Fruit fly (Drosophila melanogaster) S2 (cell line): Measurements from ENCODE around the gene REPTOR-BP.

Experiments used
- CG8478 ChIP-seq: fragments of >200 bp; optimal IDR thresholded peaks from 2 replicates; lab custom pipeline; 2018
- CTCF ChIP-seq, 2 experiments: fragments of >200 bp; optimal IDR thresholded peaks; 2 replicates each; lab custom pipeline; 2018

Gene REPTOR-BP

dm6 chr2L:10237725-10238446, 26.0 kb upstream of the REPTOR-BP start, which contains the start of gene mthl15:
Gene mthl15, minus strand, starts transcription at chr2L:10238317.
- TF ChIP-seq CG8478 (no peak), CTCF (optimal IDR thresholded peaks at IDR 0.05; lab: Kevin White, UChicago) (no peak)

dm6 chr2L:10238726-10239652, 24.9 kb upstream of the REPTOR-BP start, which contains the start of gene me31B:
Gene me31B, plus strand, starts transcription at chr2L:10239341.
- TF ChIP-seq CTCF (optimal IDR thresholded peaks at IDR 0.05; lab: Kevin White, UChicago): no peak
- no peak for TF ChIP-seq CG8478

dm6 chr2L:10246785-10247190, 17.1 kb upstream of the REPTOR-BP start, which contains the start of gene chico:
Gene chico, minus strand, starts transcription at chr2L:10247078.
- TF ChIP-seq CTCF (optimal IDR thresholded peaks at IDR 0.05; lab: Kevin White, UChicago) (peak; percentile 45 to 46), CG8478 (no peak)

DNA sequence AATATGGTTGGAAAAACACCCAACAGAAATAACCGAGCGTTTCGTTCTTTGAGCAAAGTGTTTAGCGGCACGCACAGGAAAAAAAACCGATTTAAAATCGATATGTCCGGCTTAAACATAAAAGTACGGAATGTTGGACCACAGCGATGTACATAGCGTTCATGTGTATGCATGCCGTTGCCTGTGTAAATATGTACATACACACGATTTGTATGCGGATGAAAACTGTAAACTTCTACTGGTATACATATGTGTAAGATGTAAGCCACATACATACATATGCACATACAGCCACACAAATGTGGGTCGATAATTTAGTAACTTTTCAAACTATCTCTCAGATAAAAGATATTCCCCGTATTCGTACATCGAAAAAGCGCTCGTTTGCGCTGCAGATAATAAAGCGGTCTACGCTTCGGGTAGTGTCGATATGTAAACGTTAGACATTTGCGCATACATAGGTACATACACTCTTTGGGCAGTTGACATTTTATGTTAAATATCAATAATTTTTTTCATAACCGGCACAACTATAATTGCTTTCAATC, 14.2 kb upstream of the REPTOR-BP start:
- TF ChIP-seq CTCF (optimal IDR thresholded peaks at IDR 0.05; lab: Kevin White, UChicago) (no peak), CG8478 (no peak)

DNA sequence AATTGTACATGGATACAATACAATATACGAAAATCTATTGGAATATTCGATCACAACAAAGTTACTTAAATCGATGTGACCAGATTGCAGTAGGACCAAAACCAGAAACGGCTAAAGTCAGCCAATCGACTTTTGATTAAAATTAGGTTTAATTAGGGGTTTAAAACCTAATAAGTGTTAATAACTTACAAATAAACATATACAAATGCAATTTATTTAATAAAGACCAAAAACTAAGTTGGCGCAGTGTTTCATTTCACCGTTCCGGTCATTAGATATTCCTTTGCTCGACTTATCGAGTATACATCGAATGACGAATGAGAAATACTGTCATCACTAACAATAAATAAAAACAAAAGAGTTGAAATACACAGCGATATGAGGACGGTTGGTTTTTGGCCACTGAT, 13.5 kb upstream of the REPTOR-BP start, which contains the start of the genes bsk and CG31717:
Gene bsk, minus strand, starts transcription at position 61 of the 407 bp plus-strand sequence.
Gene CG31717, plus strand, starts transcription at position 297 of the 407 bp plus-strand sequence.
- no peak for TF ChIP-seq CTCF (optimal IDR thresholded peaks at IDR 0.05; lab: Kevin White, UChicago)
- no peak for TF ChIP-seq CG8478

DNA sequence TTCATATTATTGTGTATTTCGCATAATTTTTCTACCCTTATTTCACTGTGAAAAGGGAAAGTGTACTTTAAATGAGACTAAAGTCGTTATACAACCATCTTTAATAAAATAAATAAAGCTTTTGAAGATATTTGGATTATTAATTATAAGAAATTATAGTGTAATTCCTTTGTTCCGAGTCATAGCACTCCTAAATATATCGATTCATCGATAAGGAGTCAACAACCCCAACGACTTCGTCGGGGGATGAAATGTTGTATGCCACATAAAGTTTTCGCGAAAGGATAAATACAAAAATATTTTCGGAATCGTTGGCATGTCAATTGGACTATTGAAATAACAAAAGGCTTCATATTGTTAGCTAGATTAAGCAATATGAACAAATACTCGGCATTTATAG, 12.3 kb upstream of the REPTOR-BP start, which contains the start of gene Ror:
Gene Ror, plus strand, starts transcription at position 252 of the 400 bp plus-strand sequence.
- TF ChIP-seq CG8478 (no peak), CTCF (optimal IDR thresholded peaks at IDR 0.05; lab: Kevin White, UChicago) (no peak)

- TF ChIP-seq CG8478 (no peak), CTCF (optimal IDR thresholded peaks at IDR 0.05; lab: Kevin White, UChicago) (no peak)
Observed at dm6 chr2L:10255725-10256158, 8.2 kb upstream of the REPTOR-BP start, which contains the start of gene CG5676. Gene CG5676, minus strand, starts transcription at chr2L:10255891.

- TF ChIP-seq CG8478 (no peak), CTCF (optimal IDR thresholded peaks at IDR 0.05; lab: Kevin White, UChicago) (no peak)
Observed at dm6 chr2L:10259960-10260749, 3.8 kb upstream of the REPTOR-BP start.

DNA sequence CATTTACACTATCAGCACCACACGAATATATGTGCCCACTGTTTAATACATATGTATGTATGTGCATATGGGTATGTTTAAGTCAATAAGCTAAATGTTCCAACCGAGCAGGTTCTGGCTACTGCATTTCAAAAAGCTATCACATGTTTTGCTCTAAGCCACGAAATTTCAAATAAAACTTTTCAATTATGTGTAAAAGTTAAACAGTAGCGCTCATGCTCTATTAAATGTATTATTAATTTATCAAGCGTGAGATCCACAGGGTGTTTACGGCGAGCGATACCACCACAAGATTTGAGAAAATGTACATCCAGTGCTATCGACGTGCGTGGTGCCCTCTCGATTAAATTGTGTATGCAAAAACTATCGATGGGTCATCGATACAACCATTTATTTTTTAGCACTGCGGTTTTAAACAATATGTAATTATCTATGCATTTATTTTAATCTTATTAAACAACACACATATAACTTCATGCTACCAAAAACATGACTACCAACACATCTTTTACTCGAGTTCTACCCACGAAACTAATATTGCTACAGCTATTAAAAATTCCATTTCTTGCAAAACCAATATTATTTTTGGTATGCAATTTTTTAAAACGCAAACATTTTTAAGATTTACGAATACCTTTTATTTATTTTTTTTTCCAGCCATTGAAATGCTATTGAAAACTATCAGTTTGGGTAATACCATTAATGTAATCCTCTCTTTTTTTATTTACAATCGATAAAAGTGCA, 3.0 kb upstream of the REPTOR-BP start, which contains the start of gene Pten:
Gene Pten, minus strand, starts transcription at position 300 of the 744 bp plus-strand sequence.
- TF ChIP-seq CTCF (optimal IDR thresholded peaks at IDR 0.05; lab: Kevin White, UChicago): peak in 1 of 2 experiments; percentile 3
- no peak for TF ChIP-seq CG8478

dm6 chr2L:10261774-10262173, 2.2 kb upstream of the REPTOR-BP start:
- TF ChIP-seq CTCF (optimal IDR thresholded peaks at IDR 0.05; lab: Kevin White, UChicago) (no peak), CG8478 (no peak)

- TF ChIP-seq CG8478 (no peak), CTCF (optimal IDR thresholded peaks at IDR 0.05; lab: Kevin White, UChicago) (peak in 1 of 2 experiments; percentile 13)
Observed at dm6 chr2L:10263343-10263744, 581 bp upstream of the REPTOR-BP start, which contains the start of gene Rsf1. Gene Rsf1, minus strand, starts transcription at chr2L:10263554.

DNA sequence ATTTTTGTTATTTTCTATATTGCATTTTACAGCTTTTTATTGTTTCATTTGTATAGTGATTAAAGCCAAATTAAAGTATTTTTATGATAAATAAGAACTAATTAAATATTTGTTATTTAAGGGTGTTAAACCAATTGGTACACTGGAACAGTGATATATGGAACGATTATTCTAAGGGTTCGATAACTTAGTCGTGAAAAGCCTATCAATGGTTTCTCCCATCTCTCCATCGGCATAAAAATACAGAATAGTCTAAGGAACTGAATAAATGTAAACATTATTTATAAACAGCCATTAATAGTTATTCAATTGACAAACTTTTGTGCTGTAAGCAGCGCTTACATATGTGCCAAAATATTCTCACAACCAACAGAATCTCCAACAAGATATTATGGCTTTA, 1.2 kb downstream of the REPTOR-BP start, which contains the start of gene Mob3:
Gene Mob3, plus strand, starts transcription at position 208 of the 400 bp plus-strand sequence.
- TF ChIP-seq CG8478 (no peak), CTCF (optimal IDR thresholded peaks at IDR 0.05; lab: Kevin White, UChicago) (no peak)

dm6 chr2L:10266511-10266910, 2.6 kb downstream of the REPTOR-BP start, which contains the start of gene CG4953:
Gene CG4953, plus strand, starts transcription at chr2L:10266703.
- TF ChIP-seq CG8478 (no peak), CTCF (optimal IDR thresholded peaks at IDR 0.05; lab: Kevin White, UChicago) (no peak)
